Worm (Caenorhabditis elegans): ENCODE results near the gene ubc-24.

DNA sequence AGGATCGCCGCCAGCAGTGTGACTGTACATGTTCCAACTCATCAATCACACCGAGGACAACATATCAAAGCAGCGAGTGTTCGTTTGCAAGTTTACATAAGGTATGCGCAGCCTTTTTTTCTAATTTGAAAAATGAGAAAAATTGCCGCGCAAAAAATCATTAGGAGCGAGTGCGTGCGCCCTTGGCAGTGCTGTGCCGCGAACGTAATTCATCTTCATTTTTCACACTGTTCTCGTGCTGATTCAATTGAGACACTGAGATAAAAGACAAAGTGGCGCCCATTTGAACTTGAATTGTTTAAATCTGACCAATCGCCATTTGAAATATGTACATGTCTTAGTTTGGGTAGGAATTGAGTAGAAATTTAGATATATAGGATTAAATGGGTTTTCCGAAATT lies 4.1 kb downstream of the ubc-24 start:
- TF ChIP-seq ama-1 (optimal IDR thresholded peaks at IDR 0.05) (no peak), hmg-11 (tag; optimal IDR thresholded peaks at IDR 0.05) (no peak), eor-1 (tag; optimal IDR thresholded peaks at IDR 0.05) (no peak), nhr-12 (tag; optimal IDR thresholded peaks at IDR 0.05) (no peak), snpc-4 (tag; optimal IDR thresholded peaks at IDR 0.05) (no peak), skn-1 (tag; optimal IDR thresholded peaks at IDR 0.05) (no peak), nhr-237 (tag; optimal IDR thresholded peaks at IDR 0.05) (no peak), pqm-1 (tag; optimal IDR thresholded peaks at IDR 0.05) (no peak)
